Comparison of ENCODE assay signal across 2 fruit fly cellular contexts in the genomic region with DNA sequence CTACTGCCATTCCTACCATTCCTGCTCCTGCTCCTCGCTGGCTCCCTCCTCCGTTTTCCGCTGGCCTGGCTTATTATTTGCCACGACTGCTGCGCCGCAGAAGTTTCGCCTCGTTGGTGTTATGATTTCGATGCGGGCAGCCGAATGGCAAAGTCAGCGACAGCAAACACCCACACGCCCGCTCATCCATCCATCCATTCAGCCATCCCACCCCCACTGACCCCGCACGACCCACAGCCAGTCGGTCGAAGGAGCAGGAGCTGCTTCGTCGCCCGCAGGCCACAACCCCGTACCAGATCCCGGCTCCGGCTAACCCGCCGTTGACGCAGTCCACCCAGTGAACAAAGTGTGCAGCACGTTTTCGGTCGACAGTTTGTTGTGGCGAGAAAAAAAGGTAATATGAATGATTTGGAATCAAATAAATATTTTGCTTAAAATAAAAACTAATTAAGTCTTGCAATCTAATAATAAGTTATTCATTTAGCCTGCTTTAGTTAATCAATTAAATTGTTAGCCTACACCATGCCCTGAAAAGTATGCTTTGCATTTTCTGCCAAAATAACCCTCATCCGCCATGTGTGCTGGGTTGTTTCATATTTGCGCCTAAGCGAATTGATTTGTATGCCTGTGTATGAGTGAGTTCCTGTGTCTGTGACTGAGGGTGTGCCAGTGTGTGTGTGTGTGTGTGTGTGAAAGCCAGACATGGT.
TF ChIP-seq lines count a peak whose summit lies in the region.

No protein-coding gene starts in this region.

TF ChIP-seq in whole organism, embryonic, 481 proteins besides CTCF, POLR2A, EP300 and RAD21 (continued from another document and continues in another):
- no peak for TF ChIP-seq Sin3A (optimal IDR thresholded peaks at IDR 0.05; lab: Kevin White, UChicago)
- TF ChIP-seq CG13624 (GFP tag; optimal IDR thresholded peaks at IDR 0.05; lab: Kevin White, UChicago): no peak
- peak; percentile 38; the same call in 1 of the 2 replicates for TF ChIP-seq ranshi (GFP tag; IDR thresholded peaks at IDR 0.05; lab: Robert Waterston, UW)
- peak; percentile 64; the same call in 1 of the 3 replicates for TF ChIP-seq so (GFP tag; IDR thresholded peaks at IDR 0.05; lab: Robert Waterston, UW)
- TF ChIP-seq CG6813 (GFP tag; optimal IDR thresholded peaks at IDR 0.05; lab: Kevin White, UChicago): peak; percentile 48
- no peak for TF ChIP-seq trem (tag; optimal IDR thresholded peaks at IDR 0.05; lab: Kevin White, UChicago)
- no peak for TF ChIP-seq CG6254 (GFP tag; optimal IDR thresholded peaks at IDR 0.05; lab: Kevin White, UChicago)
- TF ChIP-seq Dip2 (GFP tag; IDR thresholded peaks at IDR 0.05; lab: Robert Waterston, UW): no peak
- no peak for TF ChIP-seq CG10321 (GFP tag; IDR thresholded peaks at IDR 0.05; lab: Robert Waterston, UW)
- peak; percentile 42; the same call in 1 of the 2 replicates for TF ChIP-seq Xrp1 (GFP tag; IDR thresholded peaks at IDR 0.05; lab: Robert Waterston, UW)
- no peak for TF ChIP-seq Six4 (GFP tag; optimal IDR thresholded peaks at IDR 0.05; lab: Kevin White, UChicago)
- TF ChIP-seq Side (GFP tag; optimal IDR thresholded peaks at IDR 0.05; lab: Kevin White, UChicago): no peak
- TF ChIP-seq CG17912 (GFP tag; optimal IDR thresholded peaks at IDR 0.05; lab: Kevin White, UChicago): no peak
- TF ChIP-seq bab2 (GFP tag; optimal IDR thresholded peaks at IDR 0.05; lab: Kevin White, UChicago): peak; percentile 27
- TF ChIP-seq D (optimal IDR thresholded peaks at IDR 0.05; lab: Kevin White, UChicago): no peak
- no peak for TF ChIP-seq D (GFP tag; optimal IDR thresholded peaks at IDR 0.05; lab: Kevin White, UChicago)
- TF ChIP-seq CG18619 (GFP tag; optimal IDR thresholded peaks at IDR 0.05; lab: Kevin White, UChicago): peak; percentile 60
- peak; percentile 38 for TF ChIP-seq nom (GFP tag; optimal IDR thresholded peaks at IDR 0.05; lab: Kevin White, UChicago)
- TF ChIP-seq sens (GFP tag; lab: Kevin White, UChicago): peak; percentile 48
- peak; percentile 51 for TF ChIP-seq HmgZ (tag; optimal IDR thresholded peaks at IDR 0.05; lab: Kevin White, UChicago)
- peak; percentile 50 for TF ChIP-seq fd3F (GFP tag; optimal IDR thresholded peaks at IDR 0.05; lab: Kevin White, UChicago)
- peak; percentile 5 for TF ChIP-seq CG12155 (GFP tag; optimal IDR thresholded peaks at IDR 0.05; lab: Kevin White, UChicago)
- TF ChIP-seq CG30431 (GFP tag; optimal IDR thresholded peaks at IDR 0.05; lab: Kevin White, UChicago): no peak
- 0 out of 3 replicates have a peak, but pooled peaks have one; percentile 3 for TF ChIP-seq zen2 (GFP tag; IDR thresholded peaks at IDR 0.05; lab: Robert Waterston, UW; ENCODE audit: partially characterized antibody)
- TF ChIP-seq cato (GFP tag; optimal IDR thresholded peaks at IDR 0.05; lab: Kevin White, UChicago; ENCODE audit: borderline replicate concordance): no peak
- TF ChIP-seq az2 (GFP tag; optimal IDR thresholded peaks at IDR 0.05; lab: Kevin White, UChicago): no peak
- TF ChIP-seq CG13775 (GFP tag; optimal IDR thresholded peaks at IDR 0.05; lab: Kevin White, UChicago): peak; percentile 30
- peak; percentile 64 for TF ChIP-seq Deaf1 (tag; optimal IDR thresholded peaks at IDR 0.05; lab: Kevin White, UChicago)
- peak; percentile 76 for TF ChIP-seq row (GFP tag; IDR thresholded peaks at IDR 0.05; lab: Robert Waterston, UW)
- TF ChIP-seq NfI (GFP tag; optimal IDR thresholded peaks at IDR 0.05; lab: Kevin White, UChicago): peak; percentile 65
- TF ChIP-seq Hmx (GFP tag; optimal IDR thresholded peaks at IDR 0.05; lab: Kevin White, UChicago): no peak
- TF ChIP-seq ash1 (GFP tag; optimal IDR thresholded peaks at IDR 0.05; lab: Kevin White, UChicago): peak; percentile 2
- no peak for TF ChIP-seq ac (GFP tag; optimal IDR thresholded peaks at IDR 0.05; lab: Kevin White, UChicago)
- no peak for TF ChIP-seq CG12104 (GFP tag; optimal IDR thresholded peaks at IDR 0.05; lab: Kevin White, UChicago)
- peak; percentile 51 for TF ChIP-seq Nf-YC (tag; optimal IDR thresholded peaks at IDR 0.05; lab: Kevin White, UChicago)
- TF ChIP-seq CG9437 (GFP tag; optimal IDR thresholded peaks at IDR 0.05; lab: Kevin White, UChicago): peak; percentile 38
- peak; percentile 75 for TF ChIP-seq grau (tag; optimal IDR thresholded peaks at IDR 0.05; lab: Kevin White, UChicago)
- TF ChIP-seq ind (GFP tag; optimal IDR thresholded peaks at IDR 0.05; lab: Kevin White, UChicago): peak; percentile 34
- peak; percentile 41 for TF ChIP-seq tap (tag; optimal IDR thresholded peaks at IDR 0.05; lab: Kevin White, UChicago)
- no peak for TF ChIP-seq gsb (GFP tag; IDR thresholded peaks at IDR 0.05; lab: Robert Waterston, UW)
- TF ChIP-seq Sox102F (GFP tag; optimal IDR thresholded peaks at IDR 0.05; lab: Kevin White, UChicago): peak; percentile 55
- TF ChIP-seq CG10565 (GFP tag; optimal IDR thresholded peaks at IDR 0.05; lab: Kevin White, UChicago): no peak
- TF ChIP-seq CG34224 (GFP tag; IDR thresholded peaks at IDR 0.05; lab: Robert Waterston, UW; ENCODE audit: partially characterized antibody): no peak
- peak; percentile 72 for TF ChIP-seq gem (tag; optimal IDR thresholded peaks at IDR 0.05; lab: Kevin White, UChicago)
- no peak for TF ChIP-seq kni (GFP tag; optimal IDR thresholded peaks at IDR 0.05; lab: Kevin White, UChicago)
- peak; percentile 52 for TF ChIP-seq HLH54F (GFP tag; optimal IDR thresholded peaks at IDR 0.05; lab: Kevin White, UChicago)
- TF ChIP-seq CG15269 (tag; optimal IDR thresholded peaks at IDR 0.05; lab: Kevin White, UChicago): peak; percentile 65
- peak; percentile 72 for TF ChIP-seq CG8924 (tag; optimal IDR thresholded peaks at IDR 0.05; lab: Kevin White, UChicago)
- TF ChIP-seq shn (GFP tag; optimal IDR thresholded peaks at IDR 0.05; lab: Kevin White, UChicago): no peak
- TF ChIP-seq CG11723 (GFP tag; optimal IDR thresholded peaks at IDR 0.05; lab: Kevin White, UChicago): peak; percentile 41
- no peak for TF ChIP-seq CG16813 (GFP tag; IDR thresholded peaks at IDR 0.05; lab: Robert Waterston, UW; ENCODE audit: partially characterized antibody)
- TF ChIP-seq zfh2 (GFP tag; optimal IDR thresholded peaks at IDR 0.05; lab: Kevin White, UChicago): peak; percentile 45
- no peak for TF ChIP-seq Tbp (GFP tag; optimal IDR thresholded peaks at IDR 0.05; lab: Kevin White, UChicago)
- TF ChIP-seq CG18476 (GFP tag; optimal IDR thresholded peaks at IDR 0.05; lab: Kevin White, UChicago): peak; percentile 0
- no peak for TF ChIP-seq Abd-B (GFP tag; optimal IDR thresholded peaks at IDR 0.05; lab: Kevin White, UChicago)
- TF ChIP-seq Dref (GFP tag; IDR thresholded peaks at IDR 0.05; lab: Robert Waterston, UW): no peak
- TF ChIP-seq CG7372 (GFP tag; IDR thresholded peaks at IDR 0.05; lab: Robert Waterston, UW): peak; percentile 81
- TF ChIP-seq CG10654 (GFP tag; optimal IDR thresholded peaks at IDR 0.05; lab: Kevin White, UChicago): no peak
- peak; percentile 58 for TF ChIP-seq Dek (tag; optimal IDR thresholded peaks at IDR 0.05; lab: Kevin White, UChicago)
- peak; percentile 33 for TF ChIP-seq Fer2 (tag; optimal IDR thresholded peaks at IDR 0.05; lab: Kevin White, UChicago)
- TF ChIP-seq MESR4 (GFP tag; optimal IDR thresholded peaks at IDR 0.05; lab: Kevin White, UChicago): no peak
- TF ChIP-seq Fer3 (tag; optimal IDR thresholded peaks at IDR 0.05; lab: Kevin White, UChicago): peak; percentile 32

TF ChIP-seq in whole organism, prepupa, 60 proteins besides CTCF, POLR2A, EP300 and RAD21 (continued from another document):
- TF ChIP-seq CG6854 (GFP tag; optimal IDR thresholded peaks at IDR 0.05; lab: Kevin White, UChicago): no peak
